Worm (Caenorhabditis elegans): ENCODE measurements around the gene C44B7.11.

- no peak for TF ChIP-seq snpc-4 (tag; optimal IDR thresholded peaks at IDR 0.05)
- no peak for TF ChIP-seq ZK546.5 (tag; optimal IDR thresholded peaks at IDR 0.05)
- no peak for TF ChIP-seq nhr-21 (tag; optimal IDR thresholded peaks at IDR 0.05)
- TF ChIP-seq nhr-23 (tag; optimal IDR thresholded peaks at IDR 0.05) = no peak
- TF ChIP-seq nhr-25 (tag; optimal IDR thresholded peaks at IDR 0.05) = no peak
- no peak for TF ChIP-seq nhr-12 (tag; optimal IDR thresholded peaks at IDR 0.05)
- no peak for TF ChIP-seq ztf-4 (tag; optimal IDR thresholded peaks at IDR 0.05)
- TF ChIP-seq ama-1 (optimal IDR thresholded peaks at IDR 0.05) = no peak
- TF ChIP-seq nhr-237 (tag; optimal IDR thresholded peaks at IDR 0.05) = no peak
- no peak for TF ChIP-seq nhr-129 (tag; optimal IDR thresholded peaks at IDR 0.05)
Observed at ce11 chrII:6882335-6882734, 15.0 kb downstream of the C44B7.11 start.
